Worm (Caenorhabditis elegans): Measurements from ENCODE around the gene Y105C5A.1269.

Gene Y105C5A.1269

ce11 chrIV:15895861-15896260, 48.7 kb downstream of the Y105C5A.1269 start:
- TF ChIP-seq mab-9 (GFP tag; IDR thresholded peaks at IDR 0.05) (peak; percentile 59; the same call in 1 of the 2 replicates), unc-98 (GFP tag; IDR thresholded peaks at IDR 0.05) (peak; percentile 64)

All from whole organism, L1 larva.